Fruit fly (Drosophila melanogaster) whole organism, prepupa: ENCODE data around the gene Mipp2.

Experiments
- CG10631 ChIP-seq: fragments of 200-800 bp; sonication (Bioruptor generic); optimal IDR thresholded peaks from 2 replicates; lab custom pipeline; 2016; ENCODE audit warnings: missing biosample characterization, missing genetic modification characterization
- CG10669 ChIP-seq: fragments of 200-800 bp; sonication (Bioruptor generic); optimal IDR thresholded peaks from 3 replicates; lab custom pipeline; 2018; ENCODE audit warnings: missing biosample characterization, mild to moderate bottlenecking, missing genetic modification characterization, moderate library complexity
- CG11294 ChIP-seq: fragments of 200-800 bp; sonication (Bioruptor generic); IDR thresholded peaks from 2 replicates; pipeline ENCODE4 v1.3.6; 2022; ENCODE audit warnings: missing biosample characterization, missing genetic modification characterization
- CG11762 ChIP-seq: fragments of 200-800 bp; sonication (Bioruptor generic); optimal IDR thresholded peaks from 3 replicates; lab custom pipeline; 2016; ENCODE audit warnings: missing biosample characterization, missing genetic modification characterization; ENCODE audit not compliant: insufficient read depth
- CG11902 ChIP-seq: fragments of 200-800 bp; sonication (Bioruptor generic); optimal IDR thresholded peaks from 3 replicates; lab custom pipeline; 2016; ENCODE audit warnings: missing biosample characterization, missing genetic modification characterization
- CG15336 ChIP-seq: fragments of 200-800 bp; sonication (Bioruptor generic); IDR thresholded peaks from 2 replicates; pipeline ENCODE4 v1.3.6; 2022; ENCODE audit warnings: missing biosample characterization, missing genetic modification characterization
- CG16779 ChIP-seq: fragments of 200-800 bp; sonication (Bioruptor generic); optimal IDR thresholded peaks from 3 replicates; lab custom pipeline; 2017; ENCODE audit warnings: missing biosample characterization, mild to moderate bottlenecking, missing genetic modification characterization
- CG3032 ChIP-seq: fragments of 200-800 bp; optimal IDR thresholded peaks from 2 replicates; lab custom pipeline; 2019; ENCODE audit warnings: missing biosample characterization, mild to moderate bottlenecking, missing genetic modification characterization, moderate library complexity
- CG34406 ChIP-seq: fragments of 200-800 bp; sonication (Bioruptor generic); optimal IDR thresholded peaks from 3 replicates; lab custom pipeline; 2016; ENCODE audit warnings: missing biosample characterization, missing genetic modification characterization
- CG3919 ChIP-seq: fragments of 200-800 bp; sonication (Bioruptor generic); optimal IDR thresholded peaks from 3 replicates; lab custom pipeline; 2016; ENCODE audit warnings: missing biosample characterization, missing genetic modification characterization
- CG4318 ChIP-seq: fragments of 200-800 bp; sonication (Bioruptor generic); optimal IDR thresholded peaks from 3 replicates; lab custom pipeline; 2017; ENCODE audit warnings: missing biosample characterization, mild to moderate bottlenecking, missing genetic modification characterization
- CG6276 ChIP-seq: fragments of 200-800 bp; sonication (Bioruptor generic); optimal IDR thresholded peaks from 2 replicates; lab custom pipeline; 2017; ENCODE audit warnings: missing biosample characterization, mild to moderate bottlenecking, missing genetic modification characterization
- CG6792 ChIP-seq: fragments of 200-800 bp; sonication (Bioruptor generic); optimal IDR thresholded peaks from 3 replicates; lab custom pipeline; 2016; ENCODE audit warnings: missing biosample characterization, missing genetic modification characterization
- CG6854 ChIP-seq: fragments of 200-800 bp; sonication (Bioruptor generic); optimal IDR thresholded peaks from 2 replicates; lab custom pipeline; 2017; ENCODE audit warnings: missing biosample characterization, mild to moderate bottlenecking, missing genetic modification characterization
- CG7368 ChIP-seq: fragments of 200-800 bp; sonication (Bioruptor generic); optimal IDR thresholded peaks from 3 replicates; lab custom pipeline; 2016; ENCODE audit warnings: missing biosample characterization, missing genetic modification characterization
- CG8119 ChIP-seq: fragments of 200-800 bp; sonication (Bioruptor generic); IDR thresholded peaks from 3 replicates; pipeline ENCODE4 v1.3.6; 2022; ENCODE audit warnings: missing biosample characterization, missing genetic modification characterization
- CG8319 ChIP-seq: fragments of 200-800 bp; sonication (Bioruptor generic); optimal IDR thresholded peaks from 3 replicates; lab custom pipeline; 2016; ENCODE audit warnings: missing biosample characterization, missing genetic modification characterization
- CG8632 ChIP-seq: fragments of 200-800 bp; sonication (Bioruptor generic); optimal IDR thresholded peaks from 3 replicates; lab custom pipeline; 2016; ENCODE audit warnings: missing biosample characterization, missing genetic modification characterization
- CG9139 ChIP-seq: fragments of 200-800 bp; sonication (Bioruptor generic); optimal IDR thresholded peaks from 3 replicates; lab custom pipeline; 2017; ENCODE audit warnings: missing biosample characterization, mild to moderate bottlenecking, missing genetic modification characterization
- Eip75B ChIP-seq: fragments of 200-800 bp; sonication (Bioruptor generic); optimal IDR thresholded peaks from 3 replicates; lab custom pipeline; 2016; ENCODE audit warnings: missing biosample characterization, missing genetic modification characterization
- Eip78C ChIP-seq: fragments of 200-800 bp; sonication (Bioruptor generic); peaks from one replicate; lab custom pipeline; 2016; ENCODE audit warnings: missing biosample characterization, missing genetic modification characterization
- Eip93F ChIP-seq: fragments of 200-800 bp; sonication (Bioruptor generic); optimal IDR thresholded peaks from 2 replicates; lab custom pipeline; 2016; ENCODE audit warnings: missing biosample characterization, mild to moderate bottlenecking, missing genetic modification characterization
- Gug ChIP-seq: fragments of 200-800 bp; sonication (Bioruptor generic); IDR thresholded peaks from 2 replicates; pipeline ENCODE4 v1.3.6; 2022; ENCODE audit warnings: missing biosample characterization, missing genetic modification characterization
- Hr39 ChIP-seq: fragments of 200-800 bp; sonication (Bioruptor generic); optimal IDR thresholded peaks from 2 replicates; lab custom pipeline; 2016; ENCODE audit warnings: missing biosample characterization, missing genetic modification characterization
- Hr4 ChIP-seq: fragments of 200-800 bp; sonication (Bioruptor generic); optimal IDR thresholded peaks from 3 replicates; lab custom pipeline; 2016; ENCODE audit warnings: missing biosample characterization, missing genetic modification characterization
- Lpt ChIP-seq: fragments of 200-800 bp; sonication (Bioruptor generic); optimal IDR thresholded peaks from 3 replicates; lab custom pipeline; 2016; ENCODE audit warnings: missing biosample characterization, missing genetic modification characterization
- Met ChIP-seq: fragments of 200-800 bp; sonication (Bioruptor generic); optimal IDR thresholded peaks from 3 replicates; lab custom pipeline; 2016; ENCODE audit warnings: missing biosample characterization, missing genetic modification characterization
- Smox ChIP-seq: fragments of 200-800 bp; sonication (Bioruptor generic); optimal IDR thresholded peaks from 3 replicates; lab custom pipeline; 2016; ENCODE audit warnings: missing biosample characterization, missing genetic modification characterization
- Sox14 ChIP-seq: fragments of 200-800 bp; sonication (Bioruptor generic); optimal IDR thresholded peaks from 3 replicates; lab custom pipeline; 2016; ENCODE audit warnings: missing biosample characterization, missing genetic modification characterization
- achi ChIP-seq: fragments of 200-800 bp; sonication (Bioruptor generic); optimal IDR thresholded peaks from 3 replicates; lab custom pipeline; 2016; ENCODE audit warnings: missing biosample characterization, missing genetic modification characterization
- acj6 ChIP-seq: fragments of 200-800 bp; sonication (Bioruptor generic); optimal IDR thresholded peaks from 3 replicates; lab custom pipeline; 2016; ENCODE audit warnings: missing biosample characterization, missing genetic modification characterization
- cyc ChIP-seq: fragments of 200-800 bp; sonication (Bioruptor generic); optimal IDR thresholded peaks from 3 replicates; lab custom pipeline; 2016; ENCODE audit warnings: missing biosample characterization, missing genetic modification characterization
- dsx ChIP-seq: fragments of 200-800 bp; optimal IDR thresholded peaks from 3 replicates; lab custom pipeline; 2019; ENCODE audit warnings: missing biosample characterization, mild to moderate bottlenecking, missing genetic modification characterization, moderate library complexity; ENCODE audit not compliant: poor library complexity, severe bottlenecking
- eg ChIP-seq: fragments of 200-800 bp; sonication (Bioruptor generic); IDR thresholded peaks from 3 replicates; pipeline ENCODE4 v1.3.6; 2022; ENCODE audit warnings: missing biosample characterization, missing genetic modification characterization
- esn ChIP-seq: fragments of 200-800 bp; sonication (Bioruptor generic); optimal IDR thresholded peaks from 2 replicates; lab custom pipeline; 2016; ENCODE audit warnings: missing biosample characterization, mild to moderate bottlenecking, missing genetic modification characterization, moderate library complexity
- fd59A ChIP-seq: fragments of 200-800 bp; sonication (Bioruptor generic); optimal IDR thresholded peaks from 2 replicates; lab custom pipeline; 2017; ENCODE audit warnings: missing biosample characterization, mild to moderate bottlenecking, missing genetic modification characterization, missing genetic modification reagents
- fd85E ChIP-seq: fragments of 200-800 bp; sonication (Bioruptor generic); optimal IDR thresholded peaks from 3 replicates; lab custom pipeline; 2016; ENCODE audit warnings: missing biosample characterization, missing genetic modification characterization
- lz ChIP-seq: fragments of 200-800 bp; sonication (Bioruptor generic); optimal IDR thresholded peaks from 3 replicates; lab custom pipeline; 2016; ENCODE audit warnings: missing biosample characterization, missing genetic modification characterization
- pdm3 ChIP-seq: fragments of 200-800 bp; sonication (Bioruptor generic); optimal IDR thresholded peaks from 3 replicates; lab custom pipeline; 2016; ENCODE audit warnings: missing biosample characterization, missing genetic modification characterization
- salr ChIP-seq, 2 experiments: fragments of 200-800 bp; sonication (Bioruptor generic); optimal IDR thresholded peaks; 3 replicates each; lab custom pipeline; 2016 to 2018; ENCODE audit warnings: missing biosample characterization in 2 of 2, missing genetic modification characterization in 2 of 2, mild to moderate bottlenecking in 1 of 2
- spab ChIP-seq: fragments of 200-800 bp; sonication (Bioruptor generic); optimal IDR thresholded peaks from 2 replicates; lab custom pipeline; 2017; ENCODE audit warnings: missing biosample characterization, mild to moderate bottlenecking, missing genetic modification characterization, missing genetic modification reagents
- ss ChIP-seq, 2 experiments: fragments of 200-800 bp; sonication (Bioruptor generic); optimal IDR thresholded peaks; 2 replicates in 1 of 2; 3 replicates in 1 of 2; lab custom pipeline; 2017 to 2018; ENCODE audit warnings: mild to moderate bottlenecking in 2 of 2, missing biosample characterization in 2 of 2, missing genetic modification characterization in 2 of 2, moderate library complexity in 1 of 2
- svp ChIP-seq: fragments of 200-800 bp; sonication (Bioruptor generic); peaks from one replicate; lab custom pipeline; 2016; ENCODE audit warnings: missing biosample characterization, missing genetic modification characterization
- vri ChIP-seq: fragments of 200-800 bp; sonication (Bioruptor generic); optimal IDR thresholded peaks from 3 replicates; lab custom pipeline; 2016; ENCODE audit warnings: missing biosample characterization, mild to moderate bottlenecking, missing genetic modification characterization

The Mipp2 gene

DNA sequence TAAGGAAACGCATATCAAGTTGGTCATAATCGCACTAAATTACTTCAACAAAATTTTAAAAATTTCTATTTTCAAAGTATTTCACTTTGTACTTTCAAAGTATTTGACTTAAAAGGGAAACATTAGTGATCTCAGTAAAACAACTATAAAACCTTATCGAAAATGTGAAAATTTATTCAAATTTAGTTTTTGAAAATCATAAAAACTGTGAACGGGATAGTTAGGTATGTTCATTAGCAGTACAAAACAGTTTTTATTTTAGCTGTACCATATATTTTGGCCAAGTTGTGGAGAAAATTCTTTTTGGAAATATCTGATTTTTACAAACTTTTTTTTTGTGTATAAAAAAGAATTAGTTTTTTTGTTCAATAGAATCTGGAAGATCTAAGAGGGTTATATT is 25.0 kb downstream of the Mipp2 start, which contains the start of gene CG43115:
TSS of gene CG43115 (minus strand) at position 101 of the 400 bp plus-strand sequence.
- TF ChIP-seq achi, result no peak
- TF ChIP-seq vri, result no peak
- no peak for TF ChIP-seq CG6854
- no peak for TF ChIP-seq svp (GFP tag; lab: Kevin White, UChicago)
- TF ChIP-seq Hr4 (GFP tag; lab: Kevin White, UChicago), result no peak
- no peak for TF ChIP-seq CG8319 (GFP tag; lab: Kevin White, UChicago)
- no peak for TF ChIP-seq CG10631 (GFP tag; lab: Kevin White, UChicago)

DNA sequence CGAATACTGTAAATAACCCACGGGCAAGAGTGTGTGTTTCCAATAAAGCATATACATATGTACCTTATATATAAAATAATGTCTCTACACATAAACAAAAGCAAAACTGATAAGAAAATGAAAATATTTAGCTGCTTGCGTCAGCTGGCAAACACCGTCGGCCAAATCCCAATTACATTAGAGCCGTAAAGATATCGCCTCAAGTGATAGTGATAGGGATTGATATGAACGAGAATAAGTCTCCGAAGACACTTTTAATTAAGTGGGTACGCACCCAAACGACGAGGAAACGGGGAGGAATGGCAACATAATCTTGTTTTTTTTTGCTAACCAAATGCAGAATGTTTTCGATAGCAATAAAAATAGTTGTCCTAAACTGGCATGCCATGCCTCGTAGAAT is 26.8 kb downstream of the Mipp2 start:
- TF ChIP-seq dsx (GFP tag; lab: Kevin White, UChicago), result no peak
- peak; percentile 21 for TF ChIP-seq vri

DNA sequence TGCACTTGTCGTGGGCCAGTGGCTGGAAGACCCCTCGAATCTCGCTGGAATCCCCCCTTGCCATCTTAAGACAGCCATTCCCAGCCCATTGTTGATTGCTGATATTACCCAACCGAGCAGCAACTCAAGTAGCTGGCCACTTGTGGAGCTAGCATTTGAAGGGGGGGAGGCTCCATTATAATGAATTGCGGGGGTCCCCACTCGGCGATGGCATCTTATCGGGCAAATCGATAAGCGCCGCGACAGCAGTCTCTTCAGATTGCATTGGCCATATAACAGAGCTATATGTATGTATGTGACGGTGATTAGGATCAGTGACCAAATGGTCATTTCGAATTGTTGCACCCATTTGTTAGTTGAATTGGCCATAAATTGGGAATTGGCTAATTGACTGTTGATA is 29.1 kb downstream of the Mipp2 start:
- peak; percentile 98 for TF ChIP-seq vri
- TF ChIP-seq CG34406 (GFP tag; lab: Kevin White, UChicago), result no peak
- no peak for TF ChIP-seq Eip78C (GFP tag; lab: Kevin White, UChicago)
- TF ChIP-seq Sox14 (GFP tag; lab: Kevin White, UChicago), result peak; percentile 12

DNA sequence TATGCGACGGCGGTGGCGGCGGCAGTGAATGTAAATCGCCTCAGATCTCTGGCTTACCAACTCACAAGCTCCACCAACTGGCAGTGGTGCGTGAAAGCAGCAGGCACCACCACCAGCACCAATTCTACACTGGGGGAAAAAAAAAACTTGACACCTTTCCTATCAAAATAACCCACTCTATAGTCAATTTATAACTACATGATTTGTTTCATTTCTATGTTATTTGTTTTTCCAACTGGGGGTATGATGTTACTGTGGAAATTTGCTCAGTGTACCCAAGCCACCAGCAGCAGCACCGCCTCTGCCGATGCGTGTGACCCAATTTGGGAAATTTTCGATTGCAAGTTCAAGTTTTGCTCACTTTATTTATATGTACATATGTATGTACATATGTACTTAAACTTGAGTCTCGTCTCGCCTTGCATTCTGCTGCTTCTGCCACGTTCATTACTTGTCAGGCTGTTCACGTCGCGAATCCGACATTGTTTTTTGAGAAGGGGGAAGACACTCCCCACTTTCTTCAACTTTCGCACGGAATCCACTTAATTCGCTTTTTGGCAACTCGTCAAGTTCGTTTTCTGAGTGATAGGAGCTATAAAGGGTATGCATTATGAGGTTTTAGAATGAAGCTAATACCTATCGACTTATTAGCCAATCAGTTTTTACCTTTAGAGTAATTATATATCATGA is 32.0 kb downstream of the Mipp2 start:
- TF ChIP-seq Smox (GFP tag; lab: Kevin White, UChicago), result peak; percentile 83
- peak; percentile 88 for TF ChIP-seq CG8632 (GFP tag; lab: Kevin White, UChicago)
- TF ChIP-seq lz (GFP tag; lab: Kevin White, UChicago), result peak; percentile 84
- peak; percentile 88 for TF ChIP-seq Eip75B (GFP tag; lab: Kevin White, UChicago)
- peak; percentile 4 for TF ChIP-seq CG3032
- peak; percentile 89 for TF ChIP-seq Met (GFP tag; lab: Kevin White, UChicago)
- TF ChIP-seq fd85E, result peak; percentile 63
- peak; percentile 83 for TF ChIP-seq CG8119 (GFP tag; lab: Robert Waterston, UW)
- TF ChIP-seq CG7368 (GFP tag; lab: Kevin White, UChicago), result peak; percentile 81
- peak; percentile 66 for TF ChIP-seq Gug (GFP tag; lab: Robert Waterston, UW)
- no peak for TF ChIP-seq CG9139 (GFP tag; lab: Kevin White, UChicago)
- peak; percentile 88 for TF ChIP-seq CG34406 (GFP tag; lab: Kevin White, UChicago)
- TF ChIP-seq Eip78C (GFP tag; lab: Kevin White, UChicago), result peak; percentile 95
- peak; percentile 79 for TF ChIP-seq CG6854
- TF ChIP-seq ss (GFP tag; optimal IDR thresholded peaks at IDR 0.05; lab: Kevin White, UChicago), result peak in 1 of 2 experiments; percentile 42
- peak; percentile 50 for TF ChIP-seq Eip93F
- peak; percentile 45; the same call in 1 of the 2 replicates for TF ChIP-seq CG11294 (GFP tag; lab: Robert Waterston, UW)
- TF ChIP-seq CG6792, result peak; percentile 93
- TF ChIP-seq esn (GFP tag; lab: Kevin White, UChicago), result peak; percentile 87
- peak; percentile 29 for TF ChIP-seq spab (GFP tag; lab: Kevin White, UChicago)
- peak; percentile 41 for TF ChIP-seq CG10669 (GFP tag; lab: Kevin White, UChicago)
- peak; percentile 47 for TF ChIP-seq CG16779 (tag; lab: Kevin White, UChicago)
- peak; percentile 84 for TF ChIP-seq acj6
- TF ChIP-seq salr (GFP tag; optimal IDR thresholded peaks at IDR 0.05; lab: Kevin White, UChicago), result peak in 1 of 2 experiments; percentile 40
- peak; percentile 81 for TF ChIP-seq CG15336 (GFP tag; lab: Robert Waterston, UW)
- no peak for TF ChIP-seq fd59A (GFP tag; lab: Kevin White, UChicago)
- peak; percentile 15 for TF ChIP-seq vri
- peak; percentile 74 for TF ChIP-seq Lpt (GFP tag; lab: Kevin White, UChicago)
- TF ChIP-seq CG3919 (GFP tag; lab: Kevin White, UChicago), result peak; percentile 90
- TF ChIP-seq cyc (GFP tag; lab: Kevin White, UChicago), result peak; percentile 90
- peak; percentile 87 for TF ChIP-seq pdm3 (GFP tag; lab: Kevin White, UChicago)
- TF ChIP-seq CG11902 (GFP tag; lab: Kevin White, UChicago), result peak; percentile 90
- peak; percentile 70 for TF ChIP-seq CG6276 (GFP tag; lab: Kevin White, UChicago)
- TF ChIP-seq CG11762 (GFP tag; lab: Kevin White, UChicago), result peak; percentile 84
- TF ChIP-seq eg (GFP tag; lab: Robert Waterston, UW), result peak; percentile 83
- peak; percentile 86 for TF ChIP-seq Hr39 (GFP tag; lab: Kevin White, UChicago)
- TF ChIP-seq CG4318 (GFP tag; lab: Kevin White, UChicago), result peak; percentile 71
- no peak for TF ChIP-seq dsx (GFP tag; lab: Kevin White, UChicago)
